Fruit fly (Drosophila melanogaster): Measurements from ENCODE around the gene Tcs6.

- TF ChIP-seq kay (GFP tag; ENCODE audit: borderline replicate concordance) (peak; percentile 48), CG14711 (tag; optimal IDR thresholded peaks at IDR 0.05) (peak; percentile 22), tj (GFP tag; optimal IDR thresholded peaks at IDR 0.05) (peak; percentile 79)
Measured at dm6 chr3R:26104302-26105140, 46.5 kb upstream of the Tcs6 start.
